Fruit fly (Drosophila melanogaster): Measurements from ENCODE around the gene CG4017.

DNA sequence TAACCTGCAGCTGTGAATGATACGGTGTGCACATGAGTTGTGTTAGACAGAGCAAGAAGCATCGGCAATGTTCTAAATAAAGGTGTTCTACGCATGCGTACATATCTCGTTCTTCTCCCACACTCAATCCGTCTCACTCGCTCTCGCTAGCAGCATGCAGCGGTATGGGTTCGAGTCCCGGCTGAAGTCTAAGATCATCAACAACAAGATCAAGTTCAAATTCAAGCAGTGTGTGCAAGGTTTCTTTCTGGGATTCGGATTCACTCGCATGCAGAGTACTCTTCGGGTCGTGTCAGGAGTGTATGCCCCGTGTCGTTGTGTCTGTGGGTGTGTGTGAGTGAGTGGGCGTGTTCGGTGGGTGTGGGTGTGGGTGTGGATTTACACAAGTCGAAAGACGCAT, 35.6 kb upstream of the CG4017 start:
- TF ChIP-seq OdsH (GFP tag; optimal IDR thresholded peaks at IDR 0.05), result no peak
- no peak for TF ChIP-seq Hr83 (GFP tag; optimal IDR thresholded peaks at IDR 0.05; ENCODE audit: poor library complexity, severe bottlenecking)
